Worm (Caenorhabditis elegans): ENCODE data around the gene ttr-8.

ce11 chrIII:7531385-7531784 is 33.8 kb downstream of the ttr-8 start:
- TF ChIP-seq tbx-37 (GFP tag; conservative IDR thresholded peaks at IDR 0.05), result no peak
- no peak for TF ChIP-seq aly-1 (tag; optimal IDR thresholded peaks at IDR 0.05)
- TF ChIP-seq ceh-13 (GFP tag; optimal IDR thresholded peaks at IDR 0.05), result no peak
- TF ChIP-seq ama-1 (optimal IDR thresholded peaks at IDR 0.05), result no peak
- no peak for TF ChIP-seq flt-1 (GFP tag; IDR thresholded peaks at IDR 0.05)
- no peak for TF ChIP-seq tbx-11 (GFP tag; IDR thresholded peaks at IDR 0.05)
- no peak for TF ChIP-seq pes-1 (GFP tag; IDR thresholded peaks at IDR 0.05)
- no peak for TF ChIP-seq tra-4 (tag; optimal IDR thresholded peaks at IDR 0.05)
- TF ChIP-seq B0310.2 (tag; optimal IDR thresholded peaks at IDR 0.05), result no peak
- TF ChIP-seq hmbx-1 (tag; optimal IDR thresholded peaks at IDR 0.05), result no peak
- no peak for TF ChIP-seq hnd-1 (tag; optimal IDR thresholded peaks at IDR 0.05)
